Worm (Caenorhabditis elegans) whole organism, early embryonic: ENCODE results near the gene citk-2.

Source experiments
- B0310.2 ChIP-seq: sonication (generic microtip); optimal IDR thresholded peaks from 2 replicates; lab custom pipeline; 2016; ENCODE audit warnings: mild to moderate bottlenecking, missing genetic modification characterization, missing compliant biosample characterization
- F13C5.2 ChIP-seq: sonication (generic microtip); optimal IDR thresholded peaks from 2 replicates; lab custom pipeline; 2017; ENCODE audit warnings: mild to moderate bottlenecking, missing genetic modification characterization, inconsistent platforms, missing compliant biosample characterization
- aly-1 ChIP-seq: sonication (generic microtip); optimal IDR thresholded peaks from 2 replicates; lab custom pipeline; 2016; ENCODE audit warnings: missing genetic modification characterization, missing compliant biosample characterization
- ama-1 ChIP-seq: fragments of 150-350 bp; optimal IDR thresholded peaks from 2 replicates; lab custom pipeline; 2014
- ceh-13 ChIP-seq: fragments of 200-800 bp; sonication (Bioruptor generic); optimal IDR thresholded peaks from 2 replicates; lab custom pipeline; 2018; ENCODE audit warnings: mild to moderate bottlenecking, missing genetic modification characterization, missing compliant biosample characterization
- ceh-36 ChIP-seq: sonication (generic microtip); optimal IDR thresholded peaks from 2 replicates; lab custom pipeline; 2016; ENCODE audit warnings: missing genetic modification characterization, inconsistent platforms, missing compliant biosample characterization
- ets-7 ChIP-seq: sonication (generic microtip); optimal IDR thresholded peaks from 2 replicates; lab custom pipeline; 2016; ENCODE audit warnings: missing genotype, missing genetic modification characterization, missing compliant biosample characterization
- flt-1 ChIP-seq: fragments of 200-800 bp; sonication (Bioruptor generic); IDR thresholded peaks from 2 replicates; pipeline ENCODE4 v1.3.6; 2022; ENCODE audit warnings: missing genetic modification characterization, missing compliant biosample characterization
- hmbx-1 ChIP-seq: sonication (generic microtip); optimal IDR thresholded peaks from 2 replicates; lab custom pipeline; 2016; ENCODE audit warnings: mild to moderate bottlenecking, missing genetic modification characterization, missing compliant biosample characterization
- hmg-4 ChIP-seq: fragments of 200-800 bp; sonication (Bioruptor generic); optimal IDR thresholded peaks from 2 replicates; lab custom pipeline; 2018; ENCODE audit warnings: mild to moderate bottlenecking, missing genetic modification characterization, missing compliant biosample characterization
- hnd-1 ChIP-seq: sonication (generic microtip); optimal IDR thresholded peaks from 2 replicates; lab custom pipeline; 2016; ENCODE audit warnings: missing genetic modification characterization, missing compliant biosample characterization
- pes-1 ChIP-seq: fragments of 200-800 bp; sonication (Bioruptor generic); IDR thresholded peaks from 2 replicates; pipeline ENCODE4 v1.3.6; 2022; ENCODE audit warnings: missing genetic modification reagents, missing genetic modification characterization, missing compliant biosample characterization
- scrt-1 ChIP-seq: fragments of 200-800 bp; sonication (Bioruptor generic); IDR thresholded peaks from 2 replicates; pipeline ENCODE4 v1.3.6; 2022; ENCODE audit warnings: missing genetic modification characterization, missing compliant biosample characterization
- sea-1 ChIP-seq: fragments of 200-800 bp; sonication (Bioruptor generic); conservative IDR thresholded peaks from 2 replicates; pipeline ENCODE4 v1.3.6; 2022; ENCODE audit warnings: missing genetic modification characterization, missing compliant biosample characterization
- tbx-11 ChIP-seq: fragments of 200-800 bp; sonication (Bioruptor generic); IDR thresholded peaks from 2 replicates; pipeline ENCODE4 v1.3.6; 2022; ENCODE audit warnings: missing genetic modification characterization, missing compliant biosample characterization
- tbx-37 ChIP-seq: fragments of 200-800 bp; sonication (Bioruptor generic); conservative IDR thresholded peaks from 2 replicates; pipeline ENCODE4 v1.3.6; 2022; ENCODE audit warnings: missing genetic modification reagents, missing genetic modification characterization, missing compliant biosample characterization
- tra-4 ChIP-seq: sonication (generic microtip); optimal IDR thresholded peaks from 2 replicates; lab custom pipeline; 2017; ENCODE audit warnings: missing genetic modification characterization, missing compliant biosample characterization

citk-2 gene

ce11 chrII:4992977-4993376 lies 6.3 kb upstream of the citk-2 start, which contains the start of gene pigb-1:
TSS of gene pigb-1 (minus strand) at chrII:4993077.
- no peak for TF ChIP-seq tbx-37 (GFP tag; lab: Robert Waterston, UW)
- no peak for TF ChIP-seq B0310.2 (tag; lab: Kevin White, UChicago)
- no peak for TF ChIP-seq tbx-11 (GFP tag; lab: Robert Waterston, UW)
- TF ChIP-seq hnd-1 (tag; lab: Kevin White, UChicago) = no peak
- TF ChIP-seq hmg-4 (GFP tag; lab: Kevin White, UChicago) = no peak
- TF ChIP-seq sea-1 (GFP tag; lab: Robert Waterston, UW) = no peak
- no peak for TF ChIP-seq tra-4 (tag; lab: Kevin White, UChicago)
- TF ChIP-seq pes-1 (GFP tag; lab: Robert Waterston, UW) = no peak
- no peak for TF ChIP-seq scrt-1
- no peak for TF ChIP-seq hmbx-1 (tag; lab: Kevin White, UChicago)
- TF ChIP-seq F13C5.2 (tag; lab: Kevin White, UChicago) = no peak
- no peak for TF ChIP-seq ets-7 (tag; lab: Kevin White, UChicago)
- no peak for TF ChIP-seq ceh-36 (tag; lab: Kevin White, UChicago)
- TF ChIP-seq ama-1 (lab: Kevin White, UChicago) = no peak
- no peak for TF ChIP-seq aly-1 (tag; lab: Kevin White, UChicago)

ce11 chrII:4993530-4994192 lies 5.7 kb upstream of the citk-2 start, which contains the start of the genes eif-1 and vps-24:
TSS of gene eif-1 (minus strand) at chrII:4993580.
TSS of gene vps-24 (plus strand) at chrII:4993998.
- TF ChIP-seq pes-1 (GFP tag; lab: Robert Waterston, UW) = 0 out of 2 replicates have a peak, but pooled peaks have one; percentile 37
- no peak for TF ChIP-seq sea-1 (GFP tag; lab: Robert Waterston, UW)
- no peak for TF ChIP-seq tbx-37 (GFP tag; lab: Robert Waterston, UW)
- TF ChIP-seq aly-1 (tag; lab: Kevin White, UChicago) = no peak
- TF ChIP-seq flt-1 = no peak
- TF ChIP-seq ceh-13 (GFP tag; lab: Kevin White, UChicago) = no peak
- no peak for TF ChIP-seq ama-1 (lab: Kevin White, UChicago)
- TF ChIP-seq scrt-1 = no peak
- no peak for TF ChIP-seq hnd-1 (tag; lab: Kevin White, UChicago)

- TF ChIP-seq hmbx-1 (tag; lab: Kevin White, UChicago) (no peak), flt-1 (no peak), ama-1 (lab: Kevin White, UChicago) (no peak), aly-1 (tag; lab: Kevin White, UChicago) (no peak), ceh-13 (GFP tag; lab: Kevin White, UChicago) (no peak), sea-1 (GFP tag; lab: Robert Waterston, UW) (no peak), scrt-1 (no peak), B0310.2 (tag; lab: Kevin White, UChicago) (no peak), tbx-11 (GFP tag; lab: Robert Waterston, UW) (no peak)
Observed at ce11 chrII:4994939-4995338, 4.4 kb upstream of the citk-2 start, which contains the start of gene rnh-1.0. TSS of gene rnh-1.0 (plus strand) at chrII:4995327.

- TF ChIP-seq flt-1 = no peak
- TF ChIP-seq ceh-13 (GFP tag; lab: Kevin White, UChicago) = no peak
- no peak for TF ChIP-seq tbx-37 (GFP tag; lab: Robert Waterston, UW)
- TF ChIP-seq hmg-4 (GFP tag; lab: Kevin White, UChicago) = no peak
- TF ChIP-seq hmbx-1 (tag; lab: Kevin White, UChicago) = no peak
- TF ChIP-seq tbx-11 (GFP tag; lab: Robert Waterston, UW) = no peak
- TF ChIP-seq tra-4 (tag; lab: Kevin White, UChicago) = no peak
- no peak for TF ChIP-seq F13C5.2 (tag; lab: Kevin White, UChicago)
- TF ChIP-seq ceh-36 (tag; lab: Kevin White, UChicago) = no peak
- no peak for TF ChIP-seq aly-1 (tag; lab: Kevin White, UChicago)
- TF ChIP-seq sea-1 (GFP tag; lab: Robert Waterston, UW) = no peak
- TF ChIP-seq ama-1 (lab: Kevin White, UChicago) = no peak
- no peak for TF ChIP-seq ets-7 (tag; lab: Kevin White, UChicago)
Observed at ce11 chrII:4998657-4999056, 663 bp upstream of the citk-2 start, which contains the start of gene F59A6.11. TSS of gene F59A6.11 (minus strand) at chrII:4998757.

ce11 chrII:5001866-5002265 lies 2.5 kb downstream of the citk-2 start:
- TF ChIP-seq ceh-36 (tag; lab: Kevin White, UChicago) = no peak
- TF ChIP-seq flt-1 = no peak
- no peak for TF ChIP-seq aly-1 (tag; lab: Kevin White, UChicago)
- TF ChIP-seq ceh-13 (GFP tag; lab: Kevin White, UChicago) = no peak
- TF ChIP-seq hmg-4 (GFP tag; lab: Kevin White, UChicago) = no peak
- no peak for TF ChIP-seq hnd-1 (tag; lab: Kevin White, UChicago)
- no peak for TF ChIP-seq tra-4 (tag; lab: Kevin White, UChicago)
- TF ChIP-seq sea-1 (GFP tag; lab: Robert Waterston, UW) = no peak
- TF ChIP-seq hmbx-1 (tag; lab: Kevin White, UChicago) = no peak
- no peak for TF ChIP-seq pes-1 (GFP tag; lab: Robert Waterston, UW)

- no peak for TF ChIP-seq ama-1 (lab: Kevin White, UChicago)
- TF ChIP-seq hmg-4 (GFP tag; lab: Kevin White, UChicago) = no peak
- no peak for TF ChIP-seq tbx-11 (GFP tag; lab: Robert Waterston, UW)
- TF ChIP-seq B0310.2 (tag; lab: Kevin White, UChicago) = no peak
- no peak for TF ChIP-seq aly-1 (tag; lab: Kevin White, UChicago)
- no peak for TF ChIP-seq hmbx-1 (tag; lab: Kevin White, UChicago)
- no peak for TF ChIP-seq scrt-1
- no peak for TF ChIP-seq tbx-37 (GFP tag; lab: Robert Waterston, UW)
- TF ChIP-seq F13C5.2 (tag; lab: Kevin White, UChicago) = no peak
Observed at ce11 chrII:5003660-5004059, 4.3 kb downstream of the citk-2 start, which contains the start of gene F59A6.10. TSS of gene F59A6.10 (plus strand) at chrII:5003960.

ce11 chrII:5004781-5005180 lies 5.5 kb downstream of the citk-2 start, which contains the start of gene F59A6.4:
TSS of gene F59A6.4 (plus strand) at chrII:5005081.
- TF ChIP-seq hmbx-1 (tag; lab: Kevin White, UChicago) (no peak), ceh-36 (tag; lab: Kevin White, UChicago) (no peak), B0310.2 (tag; lab: Kevin White, UChicago) (no peak), tbx-11 (GFP tag; lab: Robert Waterston, UW) (no peak), hmg-4 (GFP tag; lab: Kevin White, UChicago) (no peak), tra-4 (tag; lab: Kevin White, UChicago) (no peak), ets-7 (tag; lab: Kevin White, UChicago) (no peak), F13C5.2 (tag; lab: Kevin White, UChicago) (no peak), pes-1 (GFP tag; lab: Robert Waterston, UW) (no peak), tbx-37 (GFP tag; lab: Robert Waterston, UW) (no peak), sea-1 (GFP tag; lab: Robert Waterston, UW) (no peak), hnd-1 (tag; lab: Kevin White, UChicago) (no peak), ceh-13 (GFP tag; lab: Kevin White, UChicago) (no peak), flt-1 (no peak), scrt-1 (no peak), aly-1 (tag; lab: Kevin White, UChicago) (no peak), ama-1 (lab: Kevin White, UChicago) (no peak)
